Worm (Caenorhabditis elegans): ENCODE measurements around the gene gly-7.
A peak's percentile ranks its signal among the peaks of the same experiment; 100 is the strongest.

The gly-7 gene

DNA sequence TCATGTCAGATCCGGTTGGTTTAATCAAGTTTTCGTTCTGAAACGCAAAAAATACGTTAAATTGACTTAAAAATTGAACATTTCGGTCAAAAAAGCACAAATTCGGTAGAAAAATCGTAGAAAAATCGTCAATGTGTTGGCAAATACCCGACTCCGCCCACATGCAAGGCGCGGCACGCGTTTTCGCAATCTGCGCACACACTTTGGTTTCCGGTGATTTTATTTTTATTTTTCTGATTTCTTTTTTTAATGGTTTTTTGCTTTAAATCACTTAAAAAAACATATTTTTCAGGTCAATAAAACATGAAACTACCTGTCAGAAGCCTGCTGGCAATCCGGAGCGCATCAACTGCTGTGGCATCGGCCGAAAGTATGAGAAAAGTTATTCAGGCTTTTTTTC is at the start of gene gly-7, which contains the start of gene mrpl-39:
Gene gly-7, minus strand, starts transcription at position 37 of the 400 bp plus-strand sequence.
Gene mrpl-39, plus strand, starts transcription at position 293 of the 400 bp plus-strand sequence.
- TF ChIP-seq pha-4 (tag; optimal IDR thresholded peaks at IDR 0.05) (peak; percentile 44), daf-12 (tag; optimal IDR thresholded peaks at IDR 0.05) (no peak), fkh-10 (GFP tag; optimal IDR thresholded peaks at IDR 0.05) (peak; percentile 3), fos-1 (tag; optimal IDR thresholded peaks at IDR 0.05) (no peak), elt-2 (tag; optimal IDR thresholded peaks at IDR 0.05) (peak; percentile 14), nfya-1 (tag; optimal IDR thresholded peaks at IDR 0.05; ENCODE audit: insufficient read depth) (peak; percentile 45), unc-62 (GFP tag; optimal IDR thresholded peaks at IDR 0.05) (no peak)

DNA sequence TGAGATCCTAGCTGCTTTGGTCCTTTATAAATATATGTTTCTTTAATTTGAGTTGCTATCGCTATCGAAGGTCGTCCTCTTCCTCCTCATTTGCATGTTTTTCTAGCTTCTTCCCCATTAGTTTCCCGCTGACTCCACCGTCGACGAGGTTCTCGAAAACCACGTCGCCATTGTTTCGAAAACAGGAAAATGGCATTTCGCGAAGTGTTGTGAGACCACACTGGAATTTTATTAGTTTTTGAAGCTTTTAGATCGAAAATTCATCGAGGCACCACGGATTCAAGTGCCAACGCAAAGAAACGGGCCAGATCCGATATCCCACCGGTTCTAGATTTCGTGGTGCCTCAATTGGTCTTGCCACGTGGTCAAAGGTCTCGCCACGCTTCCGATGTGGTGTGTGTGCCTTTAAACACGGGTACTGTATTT is 49.4 kb upstream of the gly-7 start:
- TF ChIP-seq nhr-67 (tag; optimal IDR thresholded peaks at IDR 0.05): no peak
- TF ChIP-seq daf-12 (tag; optimal IDR thresholded peaks at IDR 0.05): no peak
- no peak for TF ChIP-seq unc-39 (tag; optimal IDR thresholded peaks at IDR 0.05)
- no peak for TF ChIP-seq eor-1 (tag; optimal IDR thresholded peaks at IDR 0.05)
- TF ChIP-seq egl-27 (tag; optimal IDR thresholded peaks at IDR 0.05): no peak
- TF ChIP-seq zag-1 (tag; optimal IDR thresholded peaks at IDR 0.05): no peak
- TF ChIP-seq ama-1 (optimal IDR thresholded peaks at IDR 0.05): no peak
- no peak for TF ChIP-seq mml-1 (tag; optimal IDR thresholded peaks at IDR 0.05)
- TF ChIP-seq jun-1 (tag; optimal IDR thresholded peaks at IDR 0.05): no peak
- no peak for TF ChIP-seq pha-4 (tag; optimal IDR thresholded peaks at IDR 0.05)
- TF ChIP-seq elt-2 (tag; optimal IDR thresholded peaks at IDR 0.05): no peak
- TF ChIP-seq skn-1 (tag; optimal IDR thresholded peaks at IDR 0.05): no peak
- TF ChIP-seq ceh-9 (tag; optimal IDR thresholded peaks at IDR 0.05): no peak
- TF ChIP-seq nhr-23 (tag; optimal IDR thresholded peaks at IDR 0.05): no peak
- TF ChIP-seq snpc-4 (tag; optimal IDR thresholded peaks at IDR 0.05): no peak

DNA sequence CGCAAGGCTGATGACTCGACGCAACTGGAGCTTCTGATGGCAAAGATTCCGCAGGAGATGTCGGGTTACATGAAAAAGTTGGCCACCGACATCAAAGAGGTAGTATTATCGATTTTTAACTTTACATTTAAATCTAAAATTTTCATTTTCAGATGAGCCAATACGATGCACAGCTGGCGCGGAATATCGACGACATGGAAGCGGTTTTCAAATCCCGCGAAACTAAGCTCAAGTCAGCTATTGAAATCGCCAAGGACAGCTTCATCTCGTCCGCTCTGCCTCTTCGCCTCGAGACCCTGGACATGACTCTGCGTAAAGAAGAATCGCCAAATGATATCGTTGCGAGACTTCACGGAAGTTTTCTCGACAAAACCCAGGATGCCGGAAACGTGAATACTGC is 48.6 kb upstream of the gly-7 start, which contains the start of gene T10B5.3:
Gene T10B5.3, minus strand, starts transcription at position 101 of the 400 bp plus-strand sequence.
- TF ChIP-seq ceh-16 (tag; optimal IDR thresholded peaks at IDR 0.05) (no peak), nhr-77 (tag; optimal IDR thresholded peaks at IDR 0.05) (no peak)

DNA sequence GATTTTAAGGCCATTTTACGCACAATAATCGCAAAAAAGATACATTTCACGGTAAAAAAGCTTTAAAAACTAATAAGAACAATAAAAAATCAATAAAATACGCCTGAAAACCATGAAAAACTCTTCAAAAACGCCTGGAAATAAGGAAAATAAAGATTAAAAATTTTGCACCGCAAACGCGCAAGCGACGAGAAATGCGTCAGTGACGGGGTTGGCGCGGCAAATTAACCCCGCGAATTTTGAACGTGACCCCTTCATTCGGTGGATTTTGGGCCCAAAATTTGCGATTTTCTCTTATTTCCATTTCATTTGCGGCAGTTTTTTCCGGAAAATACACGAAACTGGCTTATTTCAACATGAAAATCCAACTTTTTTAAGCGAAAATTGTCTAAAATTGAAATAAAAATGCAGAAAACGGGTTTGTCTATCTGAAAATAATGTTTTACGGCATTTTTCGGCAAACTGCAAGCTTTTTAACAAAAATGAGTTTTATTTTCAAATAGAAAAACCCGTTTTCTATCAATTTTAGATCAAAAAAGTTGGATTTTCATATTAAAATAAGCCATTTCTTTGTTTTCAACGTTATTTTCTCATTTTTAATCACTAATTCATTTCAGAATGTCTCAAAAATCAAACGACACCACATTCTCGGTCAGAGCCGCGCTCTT is 47.6 kb upstream of the gly-7 start, which contains the start of gene knl-3:
Gene knl-3, plus strand, starts transcription at position 618 of the 668 bp plus-strand sequence.
- peak; percentile 29 for TF ChIP-seq fkh-10 (GFP tag; optimal IDR thresholded peaks at IDR 0.05)
- TF ChIP-seq ceh-16 (tag; optimal IDR thresholded peaks at IDR 0.05): no peak
- TF ChIP-seq egl-27 (tag; optimal IDR thresholded peaks at IDR 0.05): no peak
- no peak for TF ChIP-seq ZK546.5 (tag; optimal IDR thresholded peaks at IDR 0.05)
- TF ChIP-seq nhr-23 (tag; optimal IDR thresholded peaks at IDR 0.05): peak; percentile 95
- peak; percentile 65 for TF ChIP-seq elt-2 (tag; optimal IDR thresholded peaks at IDR 0.05)
- TF ChIP-seq nhr-28 (tag; optimal IDR thresholded peaks at IDR 0.05): no peak
- TF ChIP-seq unc-39 (tag; optimal IDR thresholded peaks at IDR 0.05): no peak
- TF ChIP-seq fkh-2 (tag; optimal IDR thresholded peaks at IDR 0.05): no peak
- peak; percentile 16 for TF ChIP-seq pqm-1 (tag; optimal IDR thresholded peaks at IDR 0.05)
- TF ChIP-seq nhr-77 (tag; optimal IDR thresholded peaks at IDR 0.05): no peak
- no peak for TF ChIP-seq nhr-12 (tag; optimal IDR thresholded peaks at IDR 0.05)
- no peak for TF ChIP-seq nhr-76 (tag; optimal IDR thresholded peaks at IDR 0.05)
- TF ChIP-seq elt-1 (tag; optimal IDR thresholded peaks at IDR 0.05): no peak
- TF ChIP-seq aly-2 (tag; optimal IDR thresholded peaks at IDR 0.05): no peak
- peak; percentile 82 for TF ChIP-seq nhr-25 (tag; optimal IDR thresholded peaks at IDR 0.05)
- TF ChIP-seq pha-4 (tag; optimal IDR thresholded peaks at IDR 0.05): peak; percentile 93
- TF ChIP-seq skn-1 (tag; optimal IDR thresholded peaks at IDR 0.05): no peak
- peak; percentile 71 for TF ChIP-seq hmg-11 (tag; optimal IDR thresholded peaks at IDR 0.05)
- no peak for TF ChIP-seq ztf-4 (tag; optimal IDR thresholded peaks at IDR 0.05)
- peak; percentile 85 for TF ChIP-seq lin-39 (tag; optimal IDR thresholded peaks at IDR 0.05)
- peak; percentile 41 for TF ChIP-seq nhr-11 (tag; optimal IDR thresholded peaks at IDR 0.05)
- TF ChIP-seq R02D3.7 (tag; optimal IDR thresholded peaks at IDR 0.05): peak; percentile 74
- peak; percentile 33 for TF ChIP-seq zag-1 (tag; optimal IDR thresholded peaks at IDR 0.05)
- peak; percentile 32 for TF ChIP-seq jun-1 (tag; optimal IDR thresholded peaks at IDR 0.05)
- no peak for TF ChIP-seq elt-3 (tag; optimal IDR thresholded peaks at IDR 0.05)
- peak; percentile 80 for TF ChIP-seq snpc-4 (tag; optimal IDR thresholded peaks at IDR 0.05)
- no peak for TF ChIP-seq ama-1 (optimal IDR thresholded peaks at IDR 0.05)
- peak; percentile 90 for TF ChIP-seq nfya-1 (tag; optimal IDR thresholded peaks at IDR 0.05; ENCODE audit: insufficient read depth)
- no peak for TF ChIP-seq fos-1 (tag; optimal IDR thresholded peaks at IDR 0.05)
- TF ChIP-seq lin-15B (tag; optimal IDR thresholded peaks at IDR 0.05): peak; percentile 96
- no peak for TF ChIP-seq mdl-1 (tag; optimal IDR thresholded peaks at IDR 0.05)
- peak; percentile 72 for TF ChIP-seq ceh-82 (tag; optimal IDR thresholded peaks at IDR 0.05)
- no peak for TF ChIP-seq sea-2 (GFP tag; optimal IDR thresholded peaks at IDR 0.05)
- TF ChIP-seq nhr-67 (tag; optimal IDR thresholded peaks at IDR 0.05): peak; percentile 7
- no peak for TF ChIP-seq eor-1 (tag; optimal IDR thresholded peaks at IDR 0.05)
- TF ChIP-seq nhr-237 (tag; optimal IDR thresholded peaks at IDR 0.05): no peak
- no peak for TF ChIP-seq unc-62 (GFP tag; optimal IDR thresholded peaks at IDR 0.05)
- peak; percentile 69 for TF ChIP-seq tbx-2 (tag; optimal IDR thresholded peaks at IDR 0.05)
- no peak for TF ChIP-seq ceh-9 (tag; optimal IDR thresholded peaks at IDR 0.05)
- peak; percentile 76 for TF ChIP-seq lsy-12 (tag; optimal IDR thresholded peaks at IDR 0.05)
- TF ChIP-seq daf-12 (tag; optimal IDR thresholded peaks at IDR 0.05): no peak

Data from whole organism, L3 larva.